Fruit fly (Drosophila melanogaster) whole organism, pupa: Measurements from ENCODE around the gene Tsf1.
A peak's percentile ranks its signal among the peaks of the same experiment; 100 is the strongest.

ENCODE experiments used
- CG12605 ChIP-seq: fragments of 200-800 bp; sonication (Bioruptor generic); IDR thresholded peaks from 2 replicates; pipeline ENCODE4 v1.3.6; 2022; ENCODE audit warnings: missing biosample characterization, missing genetic modification characterization
- CG4496 ChIP-seq: fragments of 200-800 bp; sonication (Bioruptor generic); IDR thresholded peaks from 3 replicates; pipeline ENCODE4 v1.3.6; 2022; ENCODE audit warnings: missing biosample characterization, missing genetic modification characterization
- CG8159 ChIP-seq: fragments of 200-800 bp; sonication (Bioruptor generic); optimal IDR thresholded peaks from 3 replicates; lab custom pipeline; 2018; ENCODE audit warnings: missing biosample characterization, mild to moderate bottlenecking, missing genetic modification characterization, moderate library complexity
- D1 ChIP-seq: fragments of 200-800 bp; sonication (Bioruptor generic); optimal IDR thresholded peaks from 2 replicates; lab custom pipeline; 2018; ENCODE audit warnings: missing biosample characterization, mild to moderate bottlenecking, missing genetic modification characterization, moderate library complexity
- EcR ChIP-seq: fragments of 200-800 bp; sonication (Bioruptor generic); optimal IDR thresholded peaks from 3 replicates; lab custom pipeline; 2019; ENCODE audit warnings: missing biosample characterization, missing genetic modification characterization, mild to moderate bottlenecking, moderate library complexity, missing genetic modification reagents
- Pif1B ChIP-seq: fragments of 200-800 bp; sonication (Bioruptor generic); optimal IDR thresholded peaks from 3 replicates; lab custom pipeline; 2016; ENCODE audit warnings: missing biosample characterization, missing genetic modification characterization

DNA sequence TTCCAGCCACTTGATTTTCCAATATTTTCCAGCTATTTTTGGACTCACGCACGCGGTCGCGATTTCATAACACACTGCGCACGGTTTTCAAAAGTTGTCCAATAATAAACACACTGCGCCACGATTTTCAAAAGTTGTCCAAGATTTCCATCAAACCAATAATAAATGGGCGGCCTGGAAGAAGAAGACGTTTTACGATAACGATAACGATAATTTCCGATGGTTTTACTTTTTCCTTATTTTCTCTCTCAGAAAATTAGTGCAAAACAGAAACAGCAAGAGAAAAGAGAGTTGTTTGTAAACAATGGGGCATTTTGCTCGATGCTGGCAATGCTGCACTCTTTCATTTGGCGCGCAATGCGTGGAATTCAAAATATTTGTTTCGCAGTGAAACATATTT, 23.1 kb downstream of the Tsf1 start, which contains the start of gene Nt5b:
- TF ChIP-seq CG8159 (tag; lab: Kevin White, UChicago) = no peak
- no peak for TF ChIP-seq EcR (GFP tag; lab: Kevin White, UChicago)
- TF ChIP-seq D1 (tag; lab: Kevin White, UChicago) = no peak
- peak; percentile 39; the same call in 1 of the 2 replicates for TF ChIP-seq CG12605 (GFP tag; lab: Robert Waterston, UW)
- peak; percentile 13; the same call in 1 of the 3 replicates for TF ChIP-seq CG4496 (GFP tag; lab: Robert Waterston, UW)
- TF ChIP-seq Pif1B (GFP tag; lab: Kevin White, UChicago) = no peak
